1 fruit fly cellular context compared by ENCODE assay signal in genomic region chr3R:29277009-29277408, dm6.
A peak's percentile ranks its signal among the peaks of the same experiment; 100 is the strongest.
TF ChIP-seq lines count a peak whose summit lies in the region.

No protein-coding gene starts in this region.

TF ChIP-seq in whole organism, embryonic, 481 proteins besides CTCF, POLR2A, EP300 and RAD21 (continued from another document):
- TF ChIP-seq BtbVII (GFP tag; optimal IDR thresholded peaks at IDR 0.05; lab: Kevin White, UChicago) (no peak), CG12219 (GFP tag; optimal IDR thresholded peaks at IDR 0.05; lab: Kevin White, UChicago) (peak; percentile 0), CG15696 (tag; optimal IDR thresholded peaks at IDR 0.05; lab: Kevin White, UChicago) (peak; percentile 21), cad (GFP tag; optimal IDR thresholded peaks at IDR 0.05; lab: Kevin White, UChicago) (no peak), lbe (GFP tag; optimal IDR thresholded peaks at IDR 0.05; lab: Kevin White, UChicago) (peak; percentile 68), phol (tag; optimal IDR thresholded peaks at IDR 0.05; lab: Kevin White, UChicago) (peak; percentile 37), CG11398 (GFP tag; optimal IDR thresholded peaks at IDR 0.05; lab: Kevin White, UChicago) (peak; percentile 15), CG17361 (GFP tag; IDR thresholded peaks at IDR 0.05; lab: Robert Waterston, UW) (0 out of 3 replicates have a peak, but pooled peaks have one; percentile 9), Mes4 (GFP tag; optimal IDR thresholded peaks at IDR 0.05; lab: Kevin White, UChicago) (peak; percentile 11), CG2875 (GFP tag; optimal IDR thresholded peaks at IDR 0.05; lab: Kevin White, UChicago) (peak; percentile 6), CG13287 (GFP tag; IDR thresholded peaks at IDR 0.05; lab: Robert Waterston, UW; ENCODE audit: partially characterized antibody) (no peak), CG7839 (tag; optimal IDR thresholded peaks at IDR 0.05; lab: Kevin White, UChicago) (peak; percentile 34), CG2202 (tag; optimal IDR thresholded peaks at IDR 0.05; lab: Kevin White, UChicago) (peak; percentile 37), vvl (GFP tag; IDR thresholded peaks at IDR 0.05; lab: Robert Waterston, UW) (peak; percentile 38; the same call in 1 of the 2 replicates), her (GFP tag; optimal IDR thresholded peaks at IDR 0.05; lab: Kevin White, UChicago) (no peak), fd102C (GFP tag; optimal IDR thresholded peaks at IDR 0.05; lab: Kevin White, UChicago) (peak; percentile 31), Optix (GFP tag; IDR thresholded peaks at IDR 0.05; lab: Robert Waterston, UW) (peak; percentile 11; the same call in 1 of the 3 replicates), Sox102F (GFP tag; optimal IDR thresholded peaks at IDR 0.05; lab: Kevin White, UChicago) (peak; percentile 15), nom (GFP tag; optimal IDR thresholded peaks at IDR 0.05; lab: Kevin White, UChicago) (peak; percentile 69), Spps (tag; optimal IDR thresholded peaks at IDR 0.05; lab: Kevin White, UChicago) (peak; percentile 7), CG2678 (tag; optimal IDR thresholded peaks at IDR 0.05; lab: Kevin White, UChicago) (no peak), gem (tag; optimal IDR thresholded peaks at IDR 0.05; lab: Kevin White, UChicago) (peak; percentile 54), dati (GFP tag; IDR thresholded peaks at IDR 0.05; lab: Robert Waterston, UW) (peak; percentile 13; the same call in 1 of the 2 replicates), Dfd (GFP tag; optimal IDR thresholded peaks at IDR 0.05; lab: Kevin White, UChicago) (no peak), bbx (GFP tag; IDR thresholded peaks at IDR 0.05; lab: Robert Waterston, UW; ENCODE audit: partially characterized antibody) (no peak), Kr (GFP tag; optimal IDR thresholded peaks at IDR 0.05; lab: Kevin White, UChicago) (peak; percentile 42), Neu2 (GFP tag; optimal IDR thresholded peaks at IDR 0.05; lab: Kevin White, UChicago; ENCODE audit: borderline replicate concordance) (no peak), twi (tag; optimal IDR thresholded peaks at IDR 0.05; lab: Kevin White, UChicago) (peak; percentile 4), CG18262 (tag; optimal IDR thresholded peaks at IDR 0.05; lab: Kevin White, UChicago) (peak; percentile 51), fd96Cb (tag; optimal IDR thresholded peaks at IDR 0.05; lab: Kevin White, UChicago) (peak; percentile 8), CG10209 (GFP tag; optimal IDR thresholded peaks at IDR 0.05; lab: Kevin White, UChicago) (peak; percentile 11), bsh (GFP tag; optimal IDR thresholded peaks at IDR 0.05; lab: Kevin White, UChicago) (peak; percentile 67 to 69), Dek (tag; optimal IDR thresholded peaks at IDR 0.05; lab: Kevin White, UChicago) (no peak), Dp (GFP tag; optimal IDR thresholded peaks at IDR 0.05; lab: Kevin White, UChicago) (no peak), CG10959 (GFP tag; IDR thresholded peaks at IDR 0.05; lab: Robert Waterston, UW) (0 out of 2 replicates have a peak, but pooled peaks have one; percentile 45), Drgx (GFP tag; IDR thresholded peaks at IDR 0.05; lab: Robert Waterston, UW) (peak; percentile 18; the same call in 1 of the 2 replicates), row (GFP tag; IDR thresholded peaks at IDR 0.05; lab: Robert Waterston, UW) (peak; percentile 19; the same call in 1 of the 3 replicates), Mad (GFP tag; optimal IDR thresholded peaks at IDR 0.05; lab: Kevin White, UChicago) (no peak), CG30431 (GFP tag; optimal IDR thresholded peaks at IDR 0.05; lab: Kevin White, UChicago) (peak; percentile 34), Ptx1 (GFP tag; IDR thresholded peaks at IDR 0.05; lab: Robert Waterston, UW) (0 out of 2 replicates have a peak, but pooled peaks have one; percentile 7), az2 (GFP tag; optimal IDR thresholded peaks at IDR 0.05; lab: Kevin White, UChicago) (peak; percentile 25), sisA (GFP tag; IDR thresholded peaks at IDR 0.05; lab: Robert Waterston, UW) (peak; percentile 19; the same call in 1 of the 2 replicates), chm (GFP tag; IDR thresholded peaks at IDR 0.05; lab: Robert Waterston, UW) (no peak), tgo (GFP tag; IDR thresholded peaks at IDR 0.05; lab: Robert Waterston, UW) (no peak), gfzf (GFP tag; optimal IDR thresholded peaks at IDR 0.05; lab: Kevin White, UChicago) (no peak), CG10979 (tag; optimal IDR thresholded peaks at IDR 0.05; lab: Kevin White, UChicago) (peak; percentile 48), CG16815 (GFP tag; optimal IDR thresholded peaks at IDR 0.05; lab: Kevin White, UChicago) (peak; percentile 25), prd (optimal IDR thresholded peaks at IDR 0.05; lab: Kevin White, UChicago) (no peak), prd (GFP tag; IDR thresholded peaks at IDR 0.05; lab: Robert Waterston, UW) (peak; percentile 73), CG11695 (GFP tag; IDR thresholded peaks at IDR 0.05; lab: Robert Waterston, UW) (no peak), dmrt11E (tag; optimal IDR thresholded peaks at IDR 0.05; lab: Kevin White, UChicago) (peak; percentile 79), CG11504 (tag; optimal IDR thresholded peaks at IDR 0.05; lab: Kevin White, UChicago) (peak; percentile 22), Ets65A (GFP tag; lab: Kevin White, UChicago) (peak; percentile 22), CG6689 (GFP tag; IDR thresholded peaks at IDR 0.05; lab: Robert Waterston, UW) (peak; percentile 47; the same call in 1 of the 2 replicates), unpg (GFP tag; optimal IDR thresholded peaks at IDR 0.05; lab: Kevin White, UChicago) (peak; percentile 17), CG10543 (GFP tag; optimal IDR thresholded peaks at IDR 0.05; lab: Kevin White, UChicago) (no peak), zen2 (GFP tag; IDR thresholded peaks at IDR 0.05; lab: Robert Waterston, UW; ENCODE audit: partially characterized antibody) (no peak), Oli (tag; optimal IDR thresholded peaks at IDR 0.05; lab: Kevin White, UChicago) (peak; percentile 27), CoRest (tag; optimal IDR thresholded peaks at IDR 0.05; lab: Kevin White, UChicago) (peak; percentile 14), Ssrp (tag; optimal IDR thresholded peaks at IDR 0.05; lab: Kevin White, UChicago) (peak; percentile 15), trem (tag; optimal IDR thresholded peaks at IDR 0.05; lab: Kevin White, UChicago) (peak; percentile 9), grn (GFP tag; optimal IDR thresholded peaks at IDR 0.05; lab: Kevin White, UChicago) (no peak), CG8944 (GFP tag; optimal IDR thresholded peaks at IDR 0.05; lab: Kevin White, UChicago) (peak; percentile 3), Doc2 (GFP tag; IDR thresholded peaks at IDR 0.05; lab: Robert Waterston, UW) (no peak)
